Worm (Caenorhabditis elegans) whole organism, L1 larva: ENCODE data around the gene ZC239.6.

Experiments used
- C04F5.9 ChIP-seq: sonication (generic microtip); optimal IDR thresholded peaks from 2 replicates; lab custom pipeline; 2016; ENCODE audit warnings: missing genetic modification characterization, missing compliant biosample characterization
- C16A3.4 ChIP-seq: fragments of 150-350 bp; optimal IDR thresholded peaks from 2 replicates; lab custom pipeline; 2014; ENCODE audit warnings: missing biosample characterization, missing genetic modification characterization
- blmp-1 ChIP-seq: fragments of 150-350 bp; optimal IDR thresholded peaks from 2 replicates; lab custom pipeline; 2014; ENCODE audit warnings: missing biosample characterization, missing genetic modification characterization
- ceh-63 ChIP-seq: fragments of 200-800 bp; sonication (Bioruptor generic); optimal IDR thresholded peaks from 2 replicates; lab custom pipeline; 2018; ENCODE audit warnings: mild to moderate bottlenecking, missing genetic modification characterization, missing compliant biosample characterization
- ceh-8 ChIP-seq: fragments of 200-800 bp; sonication (Bioruptor generic); optimal IDR thresholded peaks from 2 replicates; lab custom pipeline; 2018; ENCODE audit warnings: mild to moderate bottlenecking, missing genetic modification characterization, moderate library complexity, missing compliant biosample characterization
- ceh-82 ChIP-seq, 3 experiments: fragments of 150-350 bp in 1 of 3; sonication (generic microtip) in 2 of 3; optimal IDR thresholded peaks; 2 replicates each; lab custom pipeline; 2014 to 2017; ENCODE audit warnings: missing biosample characterization in 3 of 3, missing genetic modification characterization in 3 of 3
- ces-1 ChIP-seq: fragments of 150-350 bp; optimal IDR thresholded peaks from 2 replicates; lab custom pipeline; 2014; ENCODE audit warnings: missing biosample characterization, missing genetic modification reagents, missing genetic modification characterization
- dpl-1 ChIP-seq, 3 experiments: fragments of 150-350 bp in 2 of 3; sonication (generic microtip) in 1 of 3; optimal IDR thresholded peaks; 2 replicates each; lab custom pipeline; 2014 to 2017; ENCODE audit warnings: missing biosample characterization in 3 of 3, missing genetic modification characterization in 3 of 3, missing genetic modification reagents in 3 of 3
- dsc-1 ChIP-seq: sonication (generic microtip); optimal IDR thresholded peaks from 2 replicates; lab custom pipeline; 2016; ENCODE audit warnings: mild to moderate bottlenecking, missing genetic modification characterization, missing compliant biosample characterization
- efl-1 ChIP-seq, 4 experiments: fragments of 150-350 bp; optimal IDR thresholded peaks in 3 of 4; peaks in 1 of 4; 1 replicate in 1 of 4; 2 replicates in 3 of 4; lab custom pipeline; 2014; ENCODE audit warnings: missing biosample characterization in 2 of 4, missing genetic modification characterization in 2 of 4, missing genetic modification reagents in 2 of 4
- egl-13 ChIP-seq: sonication (generic microtip); optimal IDR thresholded peaks from 2 replicates; lab custom pipeline; 2016; ENCODE audit warnings: missing genotype, missing genetic modification reagents, missing genetic modification characterization, missing compliant biosample characterization
- egl-27 ChIP-seq, 2 experiments: fragments of 150-350 bp in 1 of 2; sonication (generic microtip); optimal IDR thresholded peaks; 3 replicates each; lab custom pipeline; 2017 to 2018; ENCODE audit warnings: missing biosample characterization in 2 of 2, missing genetic modification characterization in 2 of 2, missing genetic modification reagents in 2 of 2
- elt-2 ChIP-seq: sonication (generic microtip); optimal IDR thresholded peaks from 2 replicates; lab custom pipeline; 2016; ENCODE audit warnings: missing genetic modification characterization, mild to moderate bottlenecking, inconsistent platforms, missing compliant biosample characterization, missing genetic modification reagents
- fos-1 ChIP-seq: fragments of 150-350 bp; optimal IDR thresholded peaks from 2 replicates; lab custom pipeline; 2014; ENCODE audit warnings: missing biosample characterization, missing genetic modification characterization
- hlh-17 ChIP-seq: fragments of 200-800 bp; sonication (Bioruptor generic); optimal IDR thresholded peaks from 2 replicates; lab custom pipeline; 2018; ENCODE audit warnings: missing genetic modification characterization, mild to moderate bottlenecking, missing compliant biosample characterization, moderate library complexity, borderline replicate concordance
- irx-1 ChIP-seq: sonication (generic microtip); optimal IDR thresholded peaks from 2 replicates; lab custom pipeline; 2016; ENCODE audit warnings: missing genetic modification characterization, missing compliant biosample characterization
- lin-14 ChIP-seq: fragments of 200-800 bp; sonication (Bioruptor generic); optimal IDR thresholded peaks from 2 replicates; lab custom pipeline; 2018; ENCODE audit warnings: mild to moderate bottlenecking, missing genetic modification characterization, moderate library complexity, missing compliant biosample characterization
- lin-35 ChIP-seq, 2 experiments: fragments of 150-350 bp; optimal IDR thresholded peaks; 2 replicates each; lab custom pipeline; 2014; ENCODE audit warnings: missing biosample characterization in 2 of 2, missing genetic modification characterization in 2 of 2, missing genetic modification reagents in 2 of 2
- lin-39 ChIP-seq: fragments of 150-350 bp; optimal IDR thresholded peaks from 2 replicates; lab custom pipeline; 2014; ENCODE audit warnings: missing biosample characterization, missing genetic modification reagents, missing genetic modification characterization
- lsy-2 ChIP-seq, 2 experiments: fragments of 150-350 bp; optimal IDR thresholded peaks; 2 replicates each; lab custom pipeline; 2014; ENCODE audit warnings: missing biosample characterization in 2 of 2, missing genetic modification characterization in 2 of 2
- mdl-1 ChIP-seq, 2 experiments: fragments of 150-350 bp; optimal IDR thresholded peaks; 2 replicates each; lab custom pipeline; 2014 to 2017; ENCODE audit warnings: missing biosample characterization in 2 of 2, missing genetic modification characterization in 2 of 2, inconsistent platforms in 1 of 2
- mep-1 ChIP-seq: fragments of 150-350 bp; optimal IDR thresholded peaks from 2 replicates; lab custom pipeline; 2014; ENCODE audit warnings: missing biosample characterization, missing genetic modification characterization
- nhr-11 ChIP-seq: fragments of 150-350 bp; optimal IDR thresholded peaks from 2 replicates; lab custom pipeline; 2014; ENCODE audit warnings: missing biosample characterization, missing genetic modification characterization
- nhr-20 ChIP-seq: sonication (generic microtip); optimal IDR thresholded peaks from 2 replicates; lab custom pipeline; 2016; ENCODE audit warnings: mild to moderate bottlenecking, missing genetic modification characterization, missing compliant biosample characterization
- nhr-237 ChIP-seq: fragments of 150-350 bp; optimal IDR thresholded peaks from 2 replicates; lab custom pipeline; 2014; ENCODE audit warnings: missing biosample characterization, missing genetic modification characterization
- nhr-47 ChIP-seq: sonication (generic microtip); optimal IDR thresholded peaks from 2 replicates; lab custom pipeline; 2016; ENCODE audit warnings: mild to moderate bottlenecking, missing genetic modification characterization, moderate library complexity, missing compliant biosample characterization
- nhr-76 ChIP-seq: sonication (generic microtip); optimal IDR thresholded peaks from 2 replicates; lab custom pipeline; 2017; ENCODE audit warnings: missing biosample characterization, missing genetic modification characterization
- nhr-85 ChIP-seq: sonication (generic microtip); peaks from one replicate; lab custom pipeline; 2016; ENCODE audit warnings: missing genetic modification characterization, inconsistent platforms, missing compliant biosample characterization
- pax-3 ChIP-seq: fragments of 200-800 bp; sonication (Bioruptor generic); optimal IDR thresholded peaks from 2 replicates; lab custom pipeline; 2018; ENCODE audit warnings: mild to moderate bottlenecking, missing genetic modification characterization, moderate library complexity, missing compliant biosample characterization
- rnt-1 ChIP-seq: sonication (generic microtip); optimal IDR thresholded peaks from 2 replicates; lab custom pipeline; 2016; ENCODE audit warnings: mild to moderate bottlenecking, missing genetic modification characterization, moderate library complexity, missing compliant biosample characterization
- snpc-4 ChIP-seq: fragments of 150-350 bp; optimal IDR thresholded peaks from 2 replicates; lab custom pipeline; 2014; ENCODE audit warnings: missing biosample characterization, missing genetic modification characterization
- snu-23 ChIP-seq: sonication (generic microtip); optimal IDR thresholded peaks from 2 replicates; lab custom pipeline; 2016; ENCODE audit warnings: missing genetic modification characterization, missing compliant biosample characterization
- swsn-7 ChIP-seq: sonication (generic microtip); optimal IDR thresholded peaks from 2 replicates; lab custom pipeline; 2016; ENCODE audit warnings: missing genetic modification characterization, missing compliant biosample characterization
- tlp-1 ChIP-seq: fragments of 150-350 bp; optimal IDR thresholded peaks from 2 replicates; lab custom pipeline; 2014; ENCODE audit warnings: missing biosample characterization, missing genetic modification characterization
- unc-62 ChIP-seq: fragments of 150-350 bp; optimal IDR thresholded peaks from 2 replicates; lab custom pipeline; 2014; ENCODE audit warnings: missing biosample characterization, missing genetic modification reagents, missing genetic modification characterization
- unc-98 ChIP-seq: fragments of 200-800 bp; sonication (Bioruptor generic); IDR thresholded peaks from 2 replicates; pipeline ENCODE4 v1.3.6; 2022; ENCODE audit warnings: missing genetic modification characterization, missing compliant biosample characterization
- vab-15 ChIP-seq: sonication (generic microtip); optimal IDR thresholded peaks from 2 replicates; lab custom pipeline; 2017; ENCODE audit warnings: missing genotype, mild to moderate bottlenecking, missing genetic modification characterization, missing compliant biosample characterization
- xbp-1 ChIP-seq: sonication (generic microtip); optimal IDR thresholded peaks from 2 replicates; lab custom pipeline; 2016; ENCODE audit warnings: missing genetic modification characterization, missing compliant biosample characterization
- zag-1 ChIP-seq: fragments of 150-350 bp; optimal IDR thresholded peaks from 2 replicates; lab custom pipeline; 2014; ENCODE audit warnings: missing biosample characterization, missing genetic modification characterization
- ztf-11 ChIP-seq, 2 experiments: sonication (generic microtip); optimal IDR thresholded peaks; 2 replicates each; lab custom pipeline; 2016 to 2017; ENCODE audit warnings: missing genetic modification characterization in 2 of 2, missing biosample characterization in 1 of 2, missing compliant biosample characterization in 1 of 2

ZC239.6 gene

DNA sequence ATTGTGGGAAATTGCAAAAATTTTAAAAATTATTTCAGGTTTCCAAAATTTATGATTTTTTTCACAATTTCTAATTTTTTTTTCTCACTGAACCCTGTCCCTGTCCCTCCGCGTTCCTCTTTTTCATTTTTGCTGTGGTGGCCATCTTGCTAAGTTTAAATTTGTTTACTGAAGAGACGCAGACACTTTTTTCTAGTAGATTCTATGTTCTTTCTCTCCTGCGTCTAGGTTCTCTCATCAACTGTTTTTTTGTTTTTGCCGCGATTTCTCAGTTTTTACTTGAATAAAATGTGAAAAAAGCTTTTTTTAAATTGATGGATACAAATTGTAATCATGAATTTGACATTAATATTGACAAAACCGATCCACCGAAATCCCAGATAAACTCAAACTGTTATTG is at the start of gene ZC239.6:
TSS of gene ZC239.6 (plus strand) at position 381 of the 400 bp plus-strand sequence.
- TF ChIP-seq elt-2 (tag; lab: Kevin White, UChicago) (no peak), mep-1 (peak; percentile 27), snu-23 (peak; percentile 68), blmp-1 (tag; lab: Kevin White, UChicago) (peak; percentile 17), C16A3.4 (tag; lab: Kevin White, UChicago) (no peak), swsn-7 (tag; lab: Kevin White, UChicago) (peak; percentile 43), efl-1 (optimal IDR thresholded peaks at IDR 0.05; lab: Kevin White, UChicago) (peak; percentile 39 to 42), efl-1 (GFP tag; optimal IDR thresholded peaks at IDR 0.05 in 1 of 2; lab: Kevin White, UChicago) (peak; percentile 41 to 84), unc-98 (GFP tag; lab: Robert Waterston, UW) (no peak), lin-14 (peak; percentile 69), irx-1 (tag; lab: Kevin White, UChicago) (no peak), ceh-63 (GFP tag; lab: Kevin White, UChicago) (no peak), tlp-1 (tag; lab: Kevin White, UChicago) (no peak), lsy-2 (tag; optimal IDR thresholded peaks at IDR 0.05; lab: Kevin White, UChicago) (peak; percentile 23 to 51), ceh-82 (tag; optimal IDR thresholded peaks at IDR 0.05; lab: Kevin White, UChicago) (peak in 1 of 3 experiments; percentile 5), ceh-8 (GFP tag; lab: Kevin White, UChicago) (no peak), nhr-47 (tag; lab: Kevin White, UChicago) (peak; percentile 17), ztf-11 (tag; optimal IDR thresholded peaks at IDR 0.05; lab: Kevin White, UChicago) (no peak), lin-35 (GFP tag; optimal IDR thresholded peaks at IDR 0.05; lab: Kevin White, UChicago) (peak in 1 of 2 experiments; percentile 8), dsc-1 (no peak), rnt-1 (peak; percentile 53), nhr-20 (peak; percentile 50), C04F5.9 (tag; lab: Kevin White, UChicago) (no peak), vab-15 (no peak), egl-27 (tag; optimal IDR thresholded peaks at IDR 0.05; lab: Kevin White, UChicago) (no peak), nhr-237 (tag; lab: Kevin White, UChicago) (no peak), xbp-1 (peak; percentile 16), fos-1 (tag; lab: Kevin White, UChicago) (no peak), nhr-85 (tag; lab: Kevin White, UChicago) (peak; percentile 46), dpl-1 (GFP tag; optimal IDR thresholded peaks at IDR 0.05; lab: Kevin White, UChicago) (peak in 2 of 3 experiments; percentile 4 to 42)

DNA sequence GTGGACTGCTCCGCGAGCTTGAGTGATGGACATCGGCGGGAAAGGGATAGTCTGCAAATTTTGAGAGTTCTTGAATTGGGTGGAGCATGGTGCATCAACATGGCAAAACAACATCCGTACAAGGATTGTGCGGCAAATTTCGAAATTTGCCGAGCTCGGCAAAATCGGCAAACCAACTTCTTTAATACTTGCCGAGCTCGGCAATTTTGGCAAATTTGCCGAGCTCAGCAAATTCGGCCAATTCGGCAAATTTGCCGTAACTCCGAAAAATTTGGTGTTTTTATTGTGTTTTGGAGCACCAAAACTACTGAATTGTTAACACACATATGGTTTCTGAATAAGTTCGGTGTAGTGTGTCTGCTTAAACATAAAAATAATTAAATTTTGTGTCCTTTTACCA is 39.3 kb upstream of the ZC239.6 start, which contains the start of gene fbxc-55:
TSS of gene fbxc-55 (minus strand) at position 101 of the 400 bp plus-strand sequence.
- TF ChIP-seq nhr-11 (tag; lab: Kevin White, UChicago) (no peak), pax-3 (tag; lab: Kevin White, UChicago) (no peak), ztf-11 (tag; optimal IDR thresholded peaks at IDR 0.05; lab: Kevin White, UChicago) (no peak), C16A3.4 (tag; lab: Kevin White, UChicago) (no peak), ces-1 (GFP tag; lab: Kevin White, UChicago) (no peak), nhr-20 (no peak), nhr-237 (tag; lab: Kevin White, UChicago) (no peak), nhr-76 (tag; lab: Kevin White, UChicago) (no peak), unc-62 (GFP tag; lab: Kevin White, UChicago) (no peak), lin-39 (no peak), zag-1 (tag; lab: Kevin White, UChicago) (no peak), hlh-17 (no peak), mdl-1 (tag; optimal IDR thresholded peaks at IDR 0.05; lab: Kevin White, UChicago) (no peak), snpc-4 (tag; lab: Kevin White, UChicago) (no peak), egl-13 (tag; lab: Kevin White, UChicago) (no peak), egl-27 (tag; optimal IDR thresholded peaks at IDR 0.05; lab: Kevin White, UChicago) (no peak)
